Fruit fly (Drosophila melanogaster) whole organism, wandering third instar larva: Measurements from ENCODE around the gene Glut4EF.

Experiments
- Abd-B ChIP-seq: fragments of >200 bp; optimal IDR thresholded peaks from 2 replicates; lab custom pipeline; 2017; ENCODE audit warnings: missing biosample characterization, missing genetic modification characterization
- CrebA ChIP-seq: fragments of 200-800 bp; sonication (Bioruptor generic); optimal IDR thresholded peaks from 2 replicates; lab custom pipeline; 2016; ENCODE audit warnings: missing biosample characterization, mild to moderate bottlenecking, missing genetic modification characterization, borderline replicate concordance
- Dfd ChIP-seq: fragments of >200 bp; optimal IDR thresholded peaks from 2 replicates; lab custom pipeline; 2017; ENCODE audit warnings: missing biosample characterization, missing genetic modification characterization
- Dif ChIP-seq: fragments of 200-275, 200-300 bp; sonication (Bioruptor generic); optimal IDR thresholded peaks from 2 replicates; lab custom pipeline; 2018; ENCODE audit warnings: missing biosample characterization, missing genetic modification characterization; ENCODE audit not compliant: partially characterized antibody
- GATAd ChIP-seq: sonication (Bioruptor generic); optimal IDR thresholded peaks from 2 replicates; lab custom pipeline; 2016; ENCODE audit warnings: missing biosample characterization, missing genetic modification characterization
- HLH106 ChIP-seq: fragments of 200-800 bp; optimal IDR thresholded peaks from 3 replicates; lab custom pipeline; 2019; ENCODE audit warnings: missing biosample characterization, mild to moderate bottlenecking, missing genetic modification characterization, moderate library complexity
- Hnf4 ChIP-seq: fragments of 200-800 bp; sonication (Bioruptor generic); optimal IDR thresholded peaks from 2 replicates; lab custom pipeline; 2016; ENCODE audit warnings: missing biosample characterization, mild to moderate bottlenecking, missing genetic modification characterization
- Hr83 ChIP-seq: fragments of 200-300 bp; sonication (Bioruptor generic); optimal IDR thresholded peaks from 2 replicates; lab custom pipeline; 2016; ENCODE audit warnings: missing biosample characterization, mild to moderate bottlenecking, missing genetic modification characterization, moderate library complexity; ENCODE audit not compliant: poor library complexity, severe bottlenecking
- Jra ChIP-seq: sonication (Bioruptor generic); optimal IDR thresholded peaks from 2 replicates; lab custom pipeline; 2016; ENCODE audit warnings: missing biosample characterization, missing genetic modification characterization
- Myc ChIP-seq: fragments of >200 bp; optimal IDR thresholded peaks from 2 replicates; lab custom pipeline; 2017
- N ChIP-seq: fragments of >200 bp; optimal IDR thresholded peaks from 2 replicates; lab custom pipeline; 2018; ENCODE audit warnings: missing biosample characterization, missing external identifiers, missing genetic modification characterization
- Rel ChIP-seq, 2 experiments: fragments of 200-800 bp; sonication (Bioruptor generic) in 1 of 2; optimal IDR thresholded peaks; 2 replicates in 1 of 2; 3 replicates in 1 of 2; lab custom pipeline; 2016 to 2019; ENCODE audit warnings: mild to moderate bottlenecking in 2 of 2, missing biosample characterization in 2 of 2, missing genetic modification characterization in 2 of 2, moderate library complexity in 1 of 2
- Sp1 ChIP-seq: fragments of 200-800 bp; sonication (Bioruptor generic); optimal IDR thresholded peaks from 3 replicates; lab custom pipeline; 2019; ENCODE audit warnings: missing biosample characterization, mild to moderate bottlenecking, missing genetic modification characterization, moderate library complexity
- Vsx2 ChIP-seq: fragments of 200-300, 225-300 bp; sonication (Bioruptor generic); optimal IDR thresholded peaks from 2 replicates; lab custom pipeline; 2018; ENCODE audit warnings: missing biosample characterization, missing genetic modification characterization; ENCODE audit not compliant: partially characterized antibody
- brk ChIP-seq: fragments of 200-800 bp; sonication (Bioruptor generic); optimal IDR thresholded peaks from 2 replicates; lab custom pipeline; 2016; ENCODE audit warnings: missing biosample characterization, mild to moderate bottlenecking, missing genetic modification characterization
- dl ChIP-seq, 2 experiments: fragments of 175-275, 200-275 bp in 1 of 2; fragments of 200-275 bp in 1 of 2; sonication (Bioruptor generic); optimal IDR thresholded peaks; lab custom pipeline; 2018; ENCODE audit warnings: mild to moderate bottlenecking in 2 of 2, missing biosample characterization in 2 of 2, missing genetic modification characterization in 2 of 2, moderate library complexity in 2 of 2; ENCODE audit not compliant: partially characterized antibody in 2 of 2, insufficient read depth in 1 of 2
- foxo ChIP-seq, 2 experiments: fragments of 200-800 bp; sonication (Bioruptor generic); optimal IDR thresholded peaks; 2 replicates in 1 of 2; 3 replicates in 1 of 2; lab custom pipeline; 2016 to 2017; ENCODE audit warnings: missing biosample characterization in 2 of 2, missing genetic modification characterization in 2 of 2
- fru ChIP-seq: fragments of 200-800 bp; sonication (Bioruptor generic); optimal IDR thresholded peaks from 3 replicates; lab custom pipeline; 2016; ENCODE audit warnings: missing biosample characterization, mild to moderate bottlenecking, missing genetic modification characterization
- h ChIP-seq: fragments of 200-800 bp; sonication (Bioruptor generic); optimal IDR thresholded peaks from 3 replicates; lab custom pipeline; 2016; ENCODE audit warnings: missing biosample characterization, mild to moderate bottlenecking, missing genetic modification characterization
- lola ChIP-seq: fragments of >200 bp; optimal IDR thresholded peaks from 2 replicates; lab custom pipeline; 2017; ENCODE audit warnings: missing biosample characterization, missing genetic modification characterization
- pan ChIP-seq: fragments of >200 bp; optimal IDR thresholded peaks from 2 replicates; lab custom pipeline; 2017
- psq ChIP-seq: fragments of 200-800 bp; sonication (Bioruptor generic); optimal IDR thresholded peaks from 3 replicates; lab custom pipeline; 2017; ENCODE audit warnings: missing biosample characterization, mild to moderate bottlenecking, missing genetic modification characterization, moderate library complexity
- rgr ChIP-seq: fragments of 200-800 bp; sonication (Bioruptor generic); optimal IDR thresholded peaks from 3 replicates; lab custom pipeline; 2016; ENCODE audit warnings: missing biosample characterization, mild to moderate bottlenecking, missing genetic modification characterization
- sage ChIP-seq: fragments of 200-800 bp; sonication (Bioruptor generic); optimal IDR thresholded peaks from 2 replicates; lab custom pipeline; 2016; ENCODE audit warnings: missing biosample characterization, mild to moderate bottlenecking, missing genetic modification characterization
- sv ChIP-seq: fragments of 200-800 bp; sonication (Bioruptor generic); optimal IDR thresholded peaks from 3 replicates; lab custom pipeline; 2016; ENCODE audit warnings: missing biosample characterization, missing genetic modification characterization
- tai ChIP-seq: sonication (Bioruptor generic); optimal IDR thresholded peaks from 2 replicates; lab custom pipeline; 2016; ENCODE audit warnings: missing biosample characterization, missing genetic modification characterization
- usp ChIP-seq: fragments of >200 bp; optimal IDR thresholded peaks from 2 replicates; lab custom pipeline; 2017; ENCODE audit warnings: missing biosample characterization, missing genetic modification characterization

Gene Glut4EF

dm6 chr3R:9874118-9874808, at the start of gene Glut4EF, which contains the start of gene CG46467:
TSS of gene Glut4EF (plus strand) at chr3R:9874681.
TSS of gene CG46467 (plus strand) at chr3R:9874681.
- TF ChIP-seq Dif (GFP tag; lab: Kevin White, UChicago) (peak; percentile 91), dl (GFP tag; optimal IDR thresholded peaks at IDR 0.05; lab: Kevin White, UChicago; ENCODE audit: insufficient read depth in 1 of 2, partially characterized antibody in 2 of 2) (peak; percentile 73 to 82), fru (GFP tag; lab: Kevin White, UChicago) (peak; percentile 21), Rel (GFP tag; optimal IDR thresholded peaks at IDR 0.05; lab: Kevin White, UChicago) (no peak), Rel (tag; optimal IDR thresholded peaks at IDR 0.05; lab: Kevin White, UChicago) (peak; percentile 5), h (GFP tag; lab: Kevin White, UChicago) (peak; percentile 5), pan (lab: Kevin White, UChicago) (no peak), Hnf4 (GFP tag; lab: Kevin White, UChicago) (no peak), psq (no peak), Hr83 (GFP tag; lab: Kevin White, UChicago) (peak; percentile 82), Vsx2 (GFP tag; lab: Kevin White, UChicago) (peak; percentile 31), foxo (GFP tag; optimal IDR thresholded peaks at IDR 0.05; lab: Kevin White, UChicago) (peak in 1 of 2 experiments; percentile 13), brk (GFP tag; lab: Kevin White, UChicago) (no peak)

- TF ChIP-seq N (GFP tag; lab: Kevin White, UChicago) (no peak), h (GFP tag; lab: Kevin White, UChicago) (no peak), Myc (lab: Kevin White, UChicago) (no peak), CrebA (no peak), usp (no peak), HLH106 (no peak), sage (GFP tag; lab: Kevin White, UChicago) (no peak), tai (GFP tag; lab: Kevin White, UChicago) (no peak), lola (GFP tag; lab: Kevin White, UChicago) (no peak), Sp1 (GFP tag; lab: Kevin White, UChicago) (no peak), Abd-B (GFP tag; lab: Kevin White, UChicago) (no peak), pan (lab: Kevin White, UChicago) (no peak), Hnf4 (GFP tag; lab: Kevin White, UChicago) (no peak), Dfd (GFP tag; lab: Kevin White, UChicago) (no peak), GATAd (GFP tag; lab: Kevin White, UChicago) (no peak), foxo (GFP tag; optimal IDR thresholded peaks at IDR 0.05; lab: Kevin White, UChicago) (no peak), Hr83 (GFP tag; lab: Kevin White, UChicago) (no peak)
Observed at dm6 chr3R:9851653-9852052, 22.8 kb upstream of the Glut4EF start.

- TF ChIP-seq Sp1 (GFP tag; lab: Kevin White, UChicago) (no peak), brk (GFP tag; lab: Kevin White, UChicago) (no peak), tai (GFP tag; lab: Kevin White, UChicago) (no peak), fru (GFP tag; lab: Kevin White, UChicago) (no peak), N (GFP tag; lab: Kevin White, UChicago) (no peak), Dfd (GFP tag; lab: Kevin White, UChicago) (no peak), Abd-B (GFP tag; lab: Kevin White, UChicago) (no peak), Jra (GFP tag; lab: Kevin White, UChicago) (no peak), GATAd (GFP tag; lab: Kevin White, UChicago) (no peak), h (GFP tag; lab: Kevin White, UChicago) (no peak), psq (no peak), Hr83 (GFP tag; lab: Kevin White, UChicago) (no peak), Hnf4 (GFP tag; lab: Kevin White, UChicago) (no peak), rgr (GFP tag; lab: Kevin White, UChicago) (no peak), sv (no peak), usp (no peak)
Observed at dm6 chr3R:9857785-9858184, 16.7 kb upstream of the Glut4EF start.

dm6 chr3R:9860561-9860960, 13.9 kb upstream of the Glut4EF start:
- no peak for TF ChIP-seq Abd-B (GFP tag; lab: Kevin White, UChicago)

- no peak for TF ChIP-seq h (GFP tag; lab: Kevin White, UChicago)
- peak; percentile 13 for TF ChIP-seq Dif (GFP tag; lab: Kevin White, UChicago)
Observed at dm6 chr3R:9865854-9866396, 8.6 kb upstream of the Glut4EF start.
